Worm (Caenorhabditis elegans) whole organism, L3 larva: ENCODE measurements around the gene Y62H9A.9.
A peak's percentile ranks its signal among the peaks of the same experiment; 100 is the strongest.

Source experiments
- R02D3.7 ChIP-seq: fragments of 150-350 bp; optimal IDR thresholded peaks from 2 replicates; lab custom pipeline; 2014; ENCODE audit warnings: missing biosample characterization, missing genetic modification characterization
- aly-2 ChIP-seq: fragments of 150-350 bp; optimal IDR thresholded peaks from 2 replicates; lab custom pipeline; 2014; ENCODE audit warnings: missing biosample characterization, missing genetic modification characterization
- ama-1 ChIP-seq: fragments of 150-350 bp; optimal IDR thresholded peaks from 2 replicates; lab custom pipeline; 2018
- ceh-16 ChIP-seq: sonication (generic microtip); optimal IDR thresholded peaks from 2 replicates; lab custom pipeline; 2017; ENCODE audit warnings: missing biosample characterization, missing genetic modification characterization
- ceh-82 ChIP-seq: fragments of 150-350 bp; optimal IDR thresholded peaks from 2 replicates; lab custom pipeline; 2014; ENCODE audit warnings: missing biosample characterization, missing genetic modification characterization
- ceh-9 ChIP-seq: sonication (generic microtip); optimal IDR thresholded peaks from 2 replicates; lab custom pipeline; 2018; ENCODE audit warnings: missing biosample characterization, missing genetic modification characterization
- daf-12 ChIP-seq: fragments of 150-350 bp; optimal IDR thresholded peaks from 2 replicates; lab custom pipeline; 2014; ENCODE audit warnings: missing biosample characterization, missing genetic modification reagents, missing genetic modification characterization
- egl-27 ChIP-seq: sonication (generic microtip); optimal IDR thresholded peaks from 4 replicates; lab custom pipeline; 2017; ENCODE audit warnings: missing biosample characterization, missing genetic modification reagents, missing genetic modification characterization
- egl-5 ChIP-seq: fragments of 150-350 bp; optimal IDR thresholded peaks from 2 replicates; lab custom pipeline; 2017; ENCODE audit warnings: missing biosample characterization, missing genetic modification reagents, missing genetic modification characterization, inconsistent platforms
- elt-2 ChIP-seq: sonication (generic microtip); optimal IDR thresholded peaks from 2 replicates; lab custom pipeline; 2016; ENCODE audit warnings: missing genetic modification reagents, mild to moderate bottlenecking, missing genetic modification characterization, missing compliant biosample characterization
- elt-3 ChIP-seq, 3 experiments: fragments of 150-350 bp in 1 of 3; sonication (generic microtip) in 2 of 3; optimal IDR thresholded peaks; 2 replicates in 2 of 3; 4 replicates in 1 of 3; lab custom pipeline; 2014 to 2017; ENCODE audit warnings: missing biosample characterization in 3 of 3, missing genetic modification characterization in 3 of 3
- eor-1 ChIP-seq, 2 experiments: fragments of 150-350 bp; optimal IDR thresholded peaks; 2 replicates each; lab custom pipeline; 2014 to 2018; ENCODE audit warnings: missing biosample characterization in 2 of 2, missing genetic modification characterization in 2 of 2
- fkh-10 ChIP-seq: sonication (generic microtip); optimal IDR thresholded peaks from 2 replicates; lab custom pipeline; 2017; ENCODE audit warnings: missing biosample characterization, missing genetic modification reagents, missing genetic modification characterization
- fos-1 ChIP-seq: fragments of 150-350 bp; optimal IDR thresholded peaks from 2 replicates; lab custom pipeline; 2014; ENCODE audit warnings: missing biosample characterization, missing genetic modification characterization
- hmg-11 ChIP-seq: sonication (generic microtip); optimal IDR thresholded peaks from 2 replicates; lab custom pipeline; 2016; ENCODE audit warnings: missing genetic modification characterization, missing compliant biosample characterization
- lin-15B ChIP-seq: fragments of 150-350 bp; optimal IDR thresholded peaks from 2 replicates; lab custom pipeline; 2014; ENCODE audit warnings: missing biosample characterization, missing genetic modification characterization
- lin-39 ChIP-seq: fragments of 150-350 bp; optimal IDR thresholded peaks from 2 replicates; lab custom pipeline; 2018; ENCODE audit warnings: missing biosample characterization, missing genetic modification reagents, missing genetic modification characterization
- mdl-1 ChIP-seq: fragments of 150-350 bp; optimal IDR thresholded peaks from 2 replicates; lab custom pipeline; 2014; ENCODE audit warnings: missing biosample characterization, missing genetic modification characterization
- mml-1 ChIP-seq: fragments of 150-350 bp; sonication (generic microtip); optimal IDR thresholded peaks from 3 replicates; lab custom pipeline; 2014; ENCODE audit warnings: missing biosample characterization, missing genetic modification characterization
- nfya-1 ChIP-seq: sonication (generic microtip); optimal IDR thresholded peaks from 2 replicates; lab custom pipeline; 2017; ENCODE audit warnings: missing genetic modification characterization, mild to moderate bottlenecking, missing compliant biosample characterization, antibody characterized with exemption, moderate library complexity; ENCODE audit not compliant: insufficient read depth
- nhr-11 ChIP-seq: fragments of 150-350 bp; optimal IDR thresholded peaks from 2 replicates; lab custom pipeline; 2014; ENCODE audit warnings: missing biosample characterization, missing genetic modification characterization
- nhr-12 ChIP-seq: fragments of 150-350 bp; optimal IDR thresholded peaks from 2 replicates; lab custom pipeline; 2014; ENCODE audit warnings: missing biosample characterization, missing genetic modification characterization
- nhr-23 ChIP-seq: fragments of 150-350 bp; optimal IDR thresholded peaks from 2 replicates; lab custom pipeline; 2014; ENCODE audit warnings: missing biosample characterization, missing genetic modification reagents, missing genetic modification characterization
- nhr-28 ChIP-seq: fragments of 150-350 bp; optimal IDR thresholded peaks from 2 replicates; lab custom pipeline; 2014; ENCODE audit warnings: missing biosample characterization, missing genetic modification characterization
- nhr-43 ChIP-seq: sonication (generic microtip); optimal IDR thresholded peaks from 2 replicates; lab custom pipeline; 2016; ENCODE audit warnings: mild to moderate bottlenecking, missing genetic modification characterization, missing compliant biosample characterization; ENCODE audit not compliant: poor library complexity, severe bottlenecking
- nhr-76 ChIP-seq: fragments of 150-350 bp; sonication (generic microtip); optimal IDR thresholded peaks from 5 replicates; lab custom pipeline; 2014; ENCODE audit warnings: missing biosample characterization, missing genetic modification characterization
- nhr-77 ChIP-seq: fragments of 150-350 bp; optimal IDR thresholded peaks from 2 replicates; lab custom pipeline; 2014; ENCODE audit warnings: missing biosample characterization, missing genetic modification characterization
- pqm-1 ChIP-seq: fragments of 150-350 bp; optimal IDR thresholded peaks from 2 replicates; lab custom pipeline; 2017; ENCODE audit warnings: missing biosample characterization, missing genetic modification characterization, inconsistent platforms
- tbx-2 ChIP-seq: sonication (generic microtip); optimal IDR thresholded peaks from 2 replicates; lab custom pipeline; 2016; ENCODE audit warnings: mild to moderate bottlenecking, missing genetic modification characterization, missing compliant biosample characterization
- unc-62 ChIP-seq: fragments of 150-350 bp; sonication (generic microtip); optimal IDR thresholded peaks from 4 replicates; lab custom pipeline; 2014; ENCODE audit warnings: missing biosample characterization, missing genetic modification reagents, missing genetic modification characterization
- zag-1 ChIP-seq: fragments of 150-350 bp; optimal IDR thresholded peaks from 2 replicates; lab custom pipeline; 2014; ENCODE audit warnings: missing biosample characterization, missing genetic modification characterization
- ztf-4 ChIP-seq: fragments of 150-350 bp; optimal IDR thresholded peaks from 2 replicates; lab custom pipeline; 2014; ENCODE audit warnings: missing biosample characterization, missing genetic modification characterization

Gene Y62H9A.9

DNA sequence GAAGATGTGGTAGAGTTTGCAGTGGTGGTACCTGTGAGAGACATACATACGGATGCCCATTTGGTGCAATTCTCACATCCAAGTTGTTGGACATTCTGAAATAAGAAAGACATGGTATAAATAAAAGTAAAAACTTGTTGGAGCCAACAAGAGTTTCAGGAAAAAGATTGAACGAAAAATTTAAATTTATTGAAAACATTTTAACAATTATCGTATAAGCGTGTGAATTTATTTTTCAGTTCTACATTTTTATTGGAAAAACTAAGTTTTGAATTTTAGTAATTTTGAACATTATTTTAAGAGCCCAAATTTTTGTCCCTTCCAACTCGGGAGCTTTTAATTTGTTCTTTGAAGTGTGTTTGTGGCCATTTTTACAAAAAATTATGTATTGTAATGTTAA, 43.0 kb downstream of the Y62H9A.9 start, which contains the start of gene F54F7.8:
TSS of gene F54F7.8 (minus strand) at position 101 of the 400 bp plus-strand sequence.
- TF ChIP-seq hmg-11 (no peak), ama-1 (no peak)

DNA sequence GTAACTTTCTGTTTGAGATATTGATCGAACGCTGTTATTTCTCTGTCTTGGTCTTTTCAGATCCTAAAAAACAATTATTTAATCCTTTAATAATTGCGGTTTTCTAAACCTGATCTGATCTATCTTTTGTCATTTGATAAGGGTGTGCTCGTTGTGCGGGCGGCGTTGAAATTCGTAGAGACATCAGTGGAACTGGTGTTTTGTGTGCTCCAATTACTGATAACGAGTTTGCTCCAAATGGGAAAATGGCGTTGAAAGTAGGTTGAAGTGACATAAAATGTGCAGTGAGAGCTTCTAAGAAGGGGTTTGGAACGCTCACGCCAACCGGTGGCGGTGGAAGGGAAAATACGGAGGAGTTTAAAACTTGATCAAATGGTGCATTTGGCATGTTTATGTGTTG, 43.5 kb downstream of the Y62H9A.9 start:
- TF ChIP-seq aly-2 (tag; lab: Kevin White, UChicago) (no peak), elt-2 (tag; lab: Kevin White, UChicago) (peak; percentile 67), pqm-1 (tag; lab: Kevin White, UChicago) (peak; percentile 56)

DNA sequence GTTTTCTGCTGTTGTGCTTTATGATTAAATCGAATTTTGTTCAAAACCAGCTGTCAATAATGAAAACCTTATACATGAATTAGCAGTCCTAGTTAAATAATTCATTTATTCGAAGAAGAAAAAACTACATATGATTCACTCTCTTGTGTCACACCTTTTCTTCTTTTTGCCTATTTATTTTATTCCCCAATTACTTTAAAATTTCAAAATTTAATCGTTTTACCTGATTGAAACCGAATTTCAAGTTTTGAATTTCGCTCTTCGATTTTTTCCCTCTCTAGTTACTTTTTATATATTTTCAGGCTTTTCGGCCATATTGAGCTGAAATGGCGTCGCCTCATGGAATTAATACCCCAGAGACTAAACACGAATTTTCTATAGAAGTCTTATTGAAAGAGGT, 45.4 kb downstream of the Y62H9A.9 start, which contains the start of gene xtr-1:
TSS of gene xtr-1 (plus strand) at position 301 of the 400 bp plus-strand sequence.
- TF ChIP-seq nhr-76 (tag; lab: Kevin White, UChicago) (no peak), fos-1 (tag; lab: Kevin White, UChicago) (no peak), tbx-2 (tag; lab: Kevin White, UChicago) (no peak), mdl-1 (tag; lab: Kevin White, UChicago) (no peak), ceh-9 (tag; lab: Kevin White, UChicago) (no peak), eor-1 (tag; optimal IDR thresholded peaks at IDR 0.05; lab: Kevin White, UChicago) (no peak), nfya-1 (tag; lab: Kevin White, UChicago) (no peak), ama-1 (no peak), daf-12 (tag; lab: Kevin White, UChicago) (no peak), fkh-10 (GFP tag; lab: Kevin White, UChicago) (no peak), ceh-16 (tag; lab: Kevin White, UChicago) (no peak), R02D3.7 (tag; lab: Kevin White, UChicago) (no peak), lin-39 (no peak), aly-2 (tag; lab: Kevin White, UChicago) (no peak), lin-15B (tag; lab: Kevin White, UChicago) (no peak), elt-3 (tag; optimal IDR thresholded peaks at IDR 0.05; lab: Kevin White, UChicago) (no peak)

DNA sequence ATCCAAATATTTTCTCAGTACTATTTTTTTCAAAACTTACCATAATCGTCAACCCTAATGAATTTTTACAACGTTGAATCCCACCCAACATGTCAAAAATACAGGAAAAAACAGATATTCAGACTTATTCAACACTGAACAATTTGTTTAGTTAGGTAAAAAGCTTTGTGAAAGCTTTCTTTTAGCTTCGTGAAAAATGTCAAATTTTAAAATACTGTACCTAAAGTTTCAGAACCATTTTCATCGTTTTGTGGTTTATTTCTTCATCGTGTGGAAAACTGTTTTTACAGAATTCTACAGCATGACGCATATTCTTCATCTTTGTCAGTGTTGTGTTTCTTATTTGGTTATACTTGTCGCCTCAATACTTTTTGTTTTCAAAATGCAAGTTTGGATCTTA, 47.4 kb downstream of the Y62H9A.9 start, which contains the start of gene F54F7.14:
TSS of gene F54F7.14 (plus strand) at position 301 of the 400 bp plus-strand sequence.
- no peak for TF ChIP-seq egl-5 (tag; lab: Kevin White, UChicago)
- TF ChIP-seq tbx-2 (tag; lab: Kevin White, UChicago): no peak
- TF ChIP-seq egl-27: no peak
- TF ChIP-seq nhr-11 (tag; lab: Kevin White, UChicago): no peak
- no peak for TF ChIP-seq ceh-82
- no peak for TF ChIP-seq nhr-23 (tag; lab: Kevin White, UChicago)
- no peak for TF ChIP-seq ceh-16 (tag; lab: Kevin White, UChicago)
- TF ChIP-seq daf-12 (tag; lab: Kevin White, UChicago): no peak
- TF ChIP-seq fos-1 (tag; lab: Kevin White, UChicago): no peak
- no peak for TF ChIP-seq zag-1 (tag; lab: Kevin White, UChicago)
- no peak for TF ChIP-seq nhr-28 (tag; lab: Kevin White, UChicago)
- no peak for TF ChIP-seq mml-1 (tag; lab: Kevin White, UChicago)
- TF ChIP-seq lin-15B (tag; lab: Kevin White, UChicago): no peak
- TF ChIP-seq aly-2 (tag; lab: Kevin White, UChicago): no peak

ce11 chrX:11850082-11850481, 47.9 kb downstream of the Y62H9A.9 start, which contains the start of gene F54F7.3:
Gene F54F7.3 (minus strand): TSS chrX:11850182.
- TF ChIP-seq egl-5 (tag; lab: Kevin White, UChicago) (no peak), nhr-23 (tag; lab: Kevin White, UChicago) (no peak), nhr-77 (tag; lab: Kevin White, UChicago) (no peak), unc-62 (no peak), ztf-4 (no peak)

DNA sequence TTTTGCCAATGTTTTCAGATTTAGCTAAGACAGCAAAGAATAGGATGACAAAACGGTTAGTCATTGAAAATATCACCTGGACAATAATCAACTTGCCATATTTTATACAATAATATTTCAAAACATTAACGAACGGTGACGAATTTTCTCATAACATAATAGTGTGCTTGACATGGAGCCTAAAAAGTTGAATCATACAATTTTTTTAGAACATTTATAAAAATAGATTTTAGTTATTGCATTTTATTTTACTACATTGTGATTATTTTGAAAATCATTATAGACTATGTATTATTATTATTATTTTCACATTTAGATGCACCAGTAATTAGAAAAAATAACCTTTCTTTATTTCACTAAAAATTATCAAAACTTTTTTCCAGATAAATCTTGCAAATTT, 49.3 kb downstream of the Y62H9A.9 start, which contains the start of gene F54F7.9:
TSS of gene F54F7.9 (minus strand) at position 101 of the 400 bp plus-strand sequence.
- TF ChIP-seq egl-5 (tag; lab: Kevin White, UChicago): no peak
- no peak for TF ChIP-seq nhr-12 (tag; lab: Kevin White, UChicago)
- no peak for TF ChIP-seq lin-39
- TF ChIP-seq ceh-9 (tag; lab: Kevin White, UChicago): no peak
- no peak for TF ChIP-seq nhr-43 (tag; lab: Kevin White, UChicago)
- no peak for TF ChIP-seq daf-12 (tag; lab: Kevin White, UChicago)
